Fruit fly (Drosophila melanogaster): Measurements from ENCODE around the gene salm.
A peak's percentile ranks its signal among the peaks of the same experiment; 100 is the strongest.

DNA sequence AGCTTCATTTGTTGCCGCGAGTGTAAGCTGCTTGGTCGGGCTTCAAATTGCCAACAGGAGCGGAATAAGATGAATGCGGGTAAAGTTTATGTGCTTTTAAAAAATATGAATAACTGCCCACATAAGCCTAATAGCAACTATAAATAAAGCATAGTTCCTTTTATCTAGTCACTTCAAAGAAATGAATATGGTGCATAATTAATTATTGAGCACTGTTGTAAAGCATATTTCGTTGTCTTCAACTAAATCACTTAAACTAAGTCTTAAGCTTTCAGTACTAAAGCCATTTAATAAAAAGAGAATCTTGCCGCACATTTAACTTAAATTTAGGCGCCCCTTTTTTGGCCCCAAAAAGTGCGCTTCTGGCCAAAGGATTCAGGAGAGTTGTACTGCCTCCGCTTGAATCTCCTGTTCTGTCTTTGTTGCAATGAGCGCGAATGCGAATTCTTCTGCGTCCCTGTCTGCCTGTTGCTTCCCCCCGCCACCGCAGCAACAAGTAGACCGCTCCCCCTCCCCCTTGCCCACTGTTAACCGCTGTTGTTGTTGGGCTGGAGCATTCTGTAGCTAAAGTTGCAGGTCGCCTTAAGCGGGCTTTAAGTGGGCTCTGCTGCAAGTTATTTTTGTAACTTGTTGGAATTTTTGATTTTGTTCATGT, 45.8 kb downstream of the salm start:
- no peak for TF ChIP-seq N (GFP tag; optimal IDR thresholded peaks at IDR 0.05)
- TF ChIP-seq Myc (optimal IDR thresholded peaks at IDR 0.05), result no peak
- TF ChIP-seq Hnf4 (GFP tag; optimal IDR thresholded peaks at IDR 0.05), result peak; percentile 19
- TF ChIP-seq OdsH (GFP tag; optimal IDR thresholded peaks at IDR 0.05), result peak; percentile 48
- no peak for TF ChIP-seq usp (GFP tag; optimal IDR thresholded peaks at IDR 0.05)
- TF ChIP-seq foxo (GFP tag; optimal IDR thresholded peaks at IDR 0.05), result no peak
- no peak for TF ChIP-seq lola (GFP tag; optimal IDR thresholded peaks at IDR 0.05)
- TF ChIP-seq Dfd (GFP tag; optimal IDR thresholded peaks at IDR 0.05), result no peak
- TF ChIP-seq Hr83 (GFP tag; optimal IDR thresholded peaks at IDR 0.05; ENCODE audit: poor library complexity, severe bottlenecking), result no peak
- TF ChIP-seq dsf (GFP tag; optimal IDR thresholded peaks at IDR 0.05; ENCODE audit: borderline replicate concordance), result no peak
- peak; percentile 36 for TF ChIP-seq psq (GFP tag; optimal IDR thresholded peaks at IDR 0.05)
- TF ChIP-seq GATAd (GFP tag; optimal IDR thresholded peaks at IDR 0.05), result no peak
- TF ChIP-seq Rel (GFP tag; optimal IDR thresholded peaks at IDR 0.05), result no peak
- no peak for TF ChIP-seq Rel (tag; optimal IDR thresholded peaks at IDR 0.05)
- TF ChIP-seq dmrt93B (GFP tag; optimal IDR thresholded peaks at IDR 0.05), result no peak

Measured in whole organism, wandering third instar larva.